Worm (Caenorhabditis elegans) whole organism, L4/young adult: ENCODE results near the gene acs-6.

Experiments used
- W03F9.2 ChIP-seq: fragments of 150-350 bp; optimal IDR thresholded peaks from 2 replicates; lab custom pipeline; 2014; ENCODE audit warnings: missing biosample characterization, missing genetic modification characterization
- dao-5 ChIP-seq: sonication (generic microtip); optimal IDR thresholded peaks from 2 replicates; lab custom pipeline; 2016; ENCODE audit warnings: missing genotype, missing genetic modification characterization, moderate library complexity, missing compliant biosample characterization
- him-1 ChIP-seq: sonication (generic microtip); optimal IDR thresholded peaks from 2 replicates; lab custom pipeline; 2016; ENCODE audit warnings: missing genotype, missing genetic modification reagents, missing genetic modification characterization, missing compliant biosample characterization

DNA sequence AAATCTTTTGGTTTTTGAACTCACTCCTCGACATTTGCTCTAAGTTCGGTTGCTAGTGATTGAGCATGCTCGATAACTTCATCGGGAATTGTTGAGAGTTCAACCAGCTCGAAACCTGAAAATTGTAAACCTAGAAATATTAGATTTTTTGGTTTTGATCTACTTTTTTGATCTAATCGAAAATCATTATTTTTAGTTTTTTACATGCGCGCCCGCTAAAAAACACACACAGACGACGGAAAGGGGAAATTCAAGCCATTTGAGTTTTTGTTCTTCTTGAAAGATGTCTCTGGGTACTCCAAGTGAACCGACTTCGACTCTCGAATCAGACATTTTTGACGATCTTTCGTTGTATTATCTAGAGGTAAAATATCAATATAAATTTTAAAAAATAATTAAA lies 3.6 kb downstream of the acs-6 start, which contains the start of gene nos-2:
- TF ChIP-seq him-1: no peak
- TF ChIP-seq dao-5 (tag; lab: Kevin White, UChicago): no peak
- no peak for TF ChIP-seq W03F9.2
